Fruit fly (Drosophila melanogaster): Measurements from ENCODE around the gene Hex-t1.

Hex-t1 gene

DNA sequence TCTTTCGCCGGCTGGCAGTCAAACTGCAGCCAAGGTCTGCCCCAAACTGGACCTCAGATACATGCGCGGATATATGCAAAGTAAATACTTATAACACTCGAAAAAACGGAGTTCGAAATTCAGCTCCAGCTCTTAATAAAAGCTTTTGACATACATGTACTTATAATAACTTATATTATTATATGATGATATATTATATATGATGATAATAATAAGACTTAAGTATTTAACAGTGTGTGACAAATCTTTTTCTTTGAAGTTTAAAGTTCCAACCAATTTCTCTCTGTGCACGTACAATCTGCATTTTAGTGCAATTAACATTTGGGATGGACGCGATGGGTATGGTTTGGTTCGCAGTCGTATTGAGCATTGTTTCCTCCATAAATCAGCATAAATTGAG, 19.3 kb upstream of the Hex-t1 start:
- TF ChIP-seq Hr83 (GFP tag; optimal IDR thresholded peaks at IDR 0.05; ENCODE audit: poor library complexity, severe bottlenecking) (no peak), Jra (GFP tag; optimal IDR thresholded peaks at IDR 0.05) (no peak), HLH106 (tag; optimal IDR thresholded peaks at IDR 0.05) (peak; percentile 14), brk (GFP tag; optimal IDR thresholded peaks at IDR 0.05) (no peak)

DNA sequence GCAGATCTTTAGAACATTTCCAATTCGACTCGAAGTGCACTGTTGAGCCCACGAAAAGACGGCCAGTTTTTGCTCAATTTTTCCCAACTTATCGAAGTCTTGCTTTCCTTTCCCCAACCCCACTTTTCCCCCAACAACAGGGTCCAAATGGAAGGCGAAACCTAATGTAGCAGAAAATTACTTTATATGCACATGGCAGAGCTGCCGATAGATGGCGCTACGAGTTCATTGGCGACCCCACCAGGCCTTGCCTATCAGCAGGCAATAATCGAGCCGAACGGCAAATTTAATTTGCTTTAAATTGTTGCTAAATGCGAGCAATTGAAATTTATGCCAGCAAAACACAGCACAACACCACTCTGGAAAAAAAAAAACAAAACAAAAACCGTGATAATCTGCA, 16.4 kb upstream of the Hex-t1 start:
- TF ChIP-seq Mio (GFP tag; optimal IDR thresholded peaks at IDR 0.05) = no peak
- no peak for TF ChIP-seq foxo (GFP tag; optimal IDR thresholded peaks at IDR 0.05)
- TF ChIP-seq lola (GFP tag; optimal IDR thresholded peaks at IDR 0.05) = no peak
- no peak for TF ChIP-seq Hnf4 (GFP tag; optimal IDR thresholded peaks at IDR 0.05)
- TF ChIP-seq Vsx2 (GFP tag; optimal IDR thresholded peaks at IDR 0.05; ENCODE audit: partially characterized antibody) = no peak
- no peak for TF ChIP-seq psq (GFP tag; optimal IDR thresholded peaks at IDR 0.05)
- TF ChIP-seq woc (GFP tag; optimal IDR thresholded peaks at IDR 0.05) = no peak
- TF ChIP-seq GATAd (GFP tag; optimal IDR thresholded peaks at IDR 0.05) = no peak

DNA sequence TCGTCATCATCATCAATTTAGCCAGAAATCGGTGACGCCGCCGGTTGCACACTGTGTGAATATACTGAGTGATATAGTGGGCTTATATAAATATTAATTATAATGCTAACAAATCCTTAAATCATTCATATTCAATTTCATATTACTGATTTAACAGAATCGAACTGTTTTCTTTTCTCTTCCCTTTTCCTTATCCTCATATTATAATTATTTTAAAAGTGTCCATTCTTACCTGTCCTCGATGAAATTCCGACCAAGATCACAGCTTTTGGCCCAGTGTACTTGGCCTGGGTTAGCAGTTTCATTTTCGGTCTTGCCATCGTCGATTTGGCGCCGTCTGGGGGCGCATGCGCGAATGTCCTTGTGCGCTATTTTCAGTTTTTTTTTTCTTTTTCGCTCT, 15.9 kb upstream of the Hex-t1 start:
- TF ChIP-seq h (GFP tag; optimal IDR thresholded peaks at IDR 0.05) (peak; percentile 1), Hr83 (GFP tag; optimal IDR thresholded peaks at IDR 0.05; ENCODE audit: poor library complexity, severe bottlenecking) (no peak)

DNA sequence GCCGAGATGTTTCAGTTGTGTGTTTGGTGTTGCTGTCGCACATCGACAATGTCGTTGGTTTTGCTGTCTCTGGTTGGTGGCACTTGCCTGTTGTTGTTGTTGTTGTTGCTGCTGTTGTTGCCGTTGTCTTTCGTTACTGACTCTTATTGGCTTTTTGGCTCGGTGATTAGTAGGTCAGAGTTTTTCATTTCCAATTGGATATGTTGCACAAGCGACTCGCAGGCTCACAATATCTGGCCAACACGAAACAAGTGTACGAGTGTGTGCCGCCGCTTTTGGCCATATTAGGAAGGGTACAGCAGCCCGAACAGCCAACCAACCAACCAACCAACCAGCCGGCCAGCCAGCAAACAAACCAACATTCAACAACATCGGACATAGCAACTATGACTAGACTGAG, 15.1 kb upstream of the Hex-t1 start:
- no peak for TF ChIP-seq psq (GFP tag; optimal IDR thresholded peaks at IDR 0.05)
- TF ChIP-seq Hr78 (GFP tag; optimal IDR thresholded peaks at IDR 0.05) = no peak
- no peak for TF ChIP-seq br (GFP tag; optimal IDR thresholded peaks at IDR 0.05)
- TF ChIP-seq Rel (GFP tag; optimal IDR thresholded peaks at IDR 0.05) = no peak
- TF ChIP-seq Rel (tag; optimal IDR thresholded peaks at IDR 0.05) = no peak
- no peak for TF ChIP-seq Dfd (GFP tag; optimal IDR thresholded peaks at IDR 0.05)
- TF ChIP-seq dsf (GFP tag; optimal IDR thresholded peaks at IDR 0.05; ENCODE audit: borderline replicate concordance) = no peak
- no peak for TF ChIP-seq Dif (GFP tag; optimal IDR thresholded peaks at IDR 0.05; ENCODE audit: partially characterized antibody)
- no peak for TF ChIP-seq CG9705 (GFP tag; optimal IDR thresholded peaks at IDR 0.05)
- TF ChIP-seq GATAd (GFP tag; optimal IDR thresholded peaks at IDR 0.05) = no peak
- TF ChIP-seq rgr (GFP tag; optimal IDR thresholded peaks at IDR 0.05) = no peak
- TF ChIP-seq tai (GFP tag; optimal IDR thresholded peaks at IDR 0.05) = no peak
- TF ChIP-seq sv (GFP tag; optimal IDR thresholded peaks at IDR 0.05) = no peak
- TF ChIP-seq ey (GFP tag; optimal IDR thresholded peaks at IDR 0.05) = no peak

DNA sequence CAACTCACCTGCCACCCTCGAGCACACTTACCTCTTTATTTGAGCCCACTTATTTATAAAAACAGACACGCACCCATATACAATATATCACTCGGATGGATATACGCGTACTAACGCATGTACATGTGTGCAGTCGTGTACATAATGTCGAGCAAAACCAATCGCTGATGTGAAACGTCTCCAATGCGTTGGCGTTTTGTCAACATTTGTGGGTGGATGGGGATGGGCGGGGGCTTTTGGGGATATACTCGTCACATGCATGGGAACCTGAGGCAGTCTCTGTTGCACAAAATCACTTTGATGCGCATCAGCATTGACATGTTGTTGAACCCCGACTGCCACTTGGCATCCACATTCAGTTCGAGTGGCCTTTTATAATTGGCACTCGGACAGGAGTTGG, 12.9 kb upstream of the Hex-t1 start:
- TF ChIP-seq br (GFP tag; optimal IDR thresholded peaks at IDR 0.05) (no peak), rgr (GFP tag; optimal IDR thresholded peaks at IDR 0.05) (no peak), CrebA (GFP tag; optimal IDR thresholded peaks at IDR 0.05; ENCODE audit: borderline replicate concordance) (no peak), Hnf4 (GFP tag; optimal IDR thresholded peaks at IDR 0.05) (no peak), Rel (GFP tag; optimal IDR thresholded peaks at IDR 0.05) (no peak), Rel (tag; optimal IDR thresholded peaks at IDR 0.05) (no peak), Abd-B (GFP tag; optimal IDR thresholded peaks at IDR 0.05) (no peak), Hr83 (GFP tag; optimal IDR thresholded peaks at IDR 0.05; ENCODE audit: poor library complexity, severe bottlenecking) (no peak), dsf (GFP tag; optimal IDR thresholded peaks at IDR 0.05; ENCODE audit: borderline replicate concordance) (no peak)

DNA sequence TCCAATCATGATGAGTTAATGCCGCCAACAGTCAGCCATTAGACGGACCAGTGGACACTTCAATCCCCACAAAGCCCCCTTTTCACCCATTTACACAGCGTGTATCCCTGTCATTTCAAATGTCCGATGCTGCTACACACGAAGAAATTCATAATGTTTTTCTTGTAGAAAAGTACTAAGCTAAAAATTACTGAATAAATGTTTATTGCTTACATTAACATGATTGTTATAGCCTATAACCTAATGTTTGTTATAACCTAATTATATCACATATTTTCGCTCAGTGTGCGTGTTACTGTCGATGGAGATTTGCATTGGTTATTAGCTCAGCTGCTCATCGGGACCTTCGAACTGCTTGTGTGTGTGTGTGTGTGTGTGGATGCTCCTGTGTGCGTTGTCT, 12.3 kb upstream of the Hex-t1 start:
- TF ChIP-seq Vsx2 (GFP tag; optimal IDR thresholded peaks at IDR 0.05; ENCODE audit: partially characterized antibody) (no peak), Mio (GFP tag; optimal IDR thresholded peaks at IDR 0.05) (no peak), dl (GFP tag; optimal IDR thresholded peaks at IDR 0.05; ENCODE audit: insufficient read depth in 1 of 2, partially characterized antibody in 2 of 2) (no peak), sv (GFP tag; optimal IDR thresholded peaks at IDR 0.05) (peak; percentile 1), fru (GFP tag; optimal IDR thresholded peaks at IDR 0.05) (peak; percentile 70), br (GFP tag; optimal IDR thresholded peaks at IDR 0.05) (peak; percentile 29), GATAd (GFP tag; optimal IDR thresholded peaks at IDR 0.05) (no peak), usp (GFP tag; optimal IDR thresholded peaks at IDR 0.05) (no peak), brk (GFP tag; optimal IDR thresholded peaks at IDR 0.05) (peak; percentile 45), Dfd (GFP tag; optimal IDR thresholded peaks at IDR 0.05) (no peak), Hnf4 (GFP tag; optimal IDR thresholded peaks at IDR 0.05) (peak; percentile 45), rgr (GFP tag; optimal IDR thresholded peaks at IDR 0.05) (peak; percentile 61), CrebA (GFP tag; optimal IDR thresholded peaks at IDR 0.05; ENCODE audit: borderline replicate concordance) (no peak), sage (GFP tag; optimal IDR thresholded peaks at IDR 0.05) (no peak), ey (GFP tag; optimal IDR thresholded peaks at IDR 0.05) (peak; percentile 60), Hr83 (GFP tag; optimal IDR thresholded peaks at IDR 0.05; ENCODE audit: poor library complexity, severe bottlenecking) (no peak), woc (GFP tag; optimal IDR thresholded peaks at IDR 0.05) (no peak), HLH106 (tag; optimal IDR thresholded peaks at IDR 0.05) (peak; percentile 60), jim (GFP tag; optimal IDR thresholded peaks at IDR 0.05) (no peak), lola (GFP tag; optimal IDR thresholded peaks at IDR 0.05) (no peak), tai (GFP tag; optimal IDR thresholded peaks at IDR 0.05) (no peak), Abd-B (GFP tag; optimal IDR thresholded peaks at IDR 0.05) (no peak), Dif (GFP tag; optimal IDR thresholded peaks at IDR 0.05; ENCODE audit: partially characterized antibody) (no peak), psq (GFP tag; optimal IDR thresholded peaks at IDR 0.05) (no peak), dmrt93B (GFP tag; optimal IDR thresholded peaks at IDR 0.05) (no peak), N (GFP tag; optimal IDR thresholded peaks at IDR 0.05) (no peak), h (GFP tag; optimal IDR thresholded peaks at IDR 0.05) (peak; percentile 68), pan (optimal IDR thresholded peaks at IDR 0.05) (no peak), Jra (GFP tag; optimal IDR thresholded peaks at IDR 0.05) (no peak), dsf (GFP tag; optimal IDR thresholded peaks at IDR 0.05; ENCODE audit: borderline replicate concordance) (no peak), Rel (GFP tag; optimal IDR thresholded peaks at IDR 0.05) (no peak), Rel (tag; optimal IDR thresholded peaks at IDR 0.05) (no peak), CG32264 (GFP tag; optimal IDR thresholded peaks at IDR 0.05) (no peak)

All from whole organism, wandering third instar larva.